Fruit fly (Drosophila melanogaster) whole organism, embryonic: ENCODE data around the gene BNIP3.

ENCODE experiments used
- CG1024 ChIP-seq: fragments of 200-800 bp; sonication (Bioruptor generic); IDR thresholded peaks from 2 replicates; pipeline ENCODE4 v1.3.6; 2022; ENCODE audit warnings: missing biosample characterization, missing genetic modification characterization
- CG10462 ChIP-seq: fragments of 200-800 bp; sonication (Bioruptor generic); optimal IDR thresholded peaks from 2 replicates; lab custom pipeline; 2016; ENCODE audit warnings: missing biosample characterization, missing genetic modification characterization
- CG12299 ChIP-seq: fragments of 200-800 bp; sonication (Bioruptor generic); optimal IDR thresholded peaks from 2 replicates; lab custom pipeline; 2018; ENCODE audit warnings: missing biosample characterization, mild to moderate bottlenecking, missing genetic modification characterization
- CG12942 ChIP-seq: fragments of 200-800 bp; sonication (Bioruptor generic); optimal IDR thresholded peaks from 3 replicates; lab custom pipeline; 2016; ENCODE audit warnings: missing biosample characterization, missing genetic modification characterization
- CG15514 ChIP-seq: fragments of 200-800 bp; sonication (Bioruptor generic); optimal IDR thresholded peaks from 3 replicates; lab custom pipeline; 2017; ENCODE audit warnings: missing biosample characterization, missing genetic modification characterization, mild to moderate bottlenecking, moderate library complexity, missing genetic modification reagents
- CG17186 ChIP-seq: fragments of 200-800 bp; sonication (Bioruptor generic); optimal IDR thresholded peaks from 3 replicates; lab custom pipeline; 2017; ENCODE audit warnings: missing biosample characterization, missing genetic modification reagents, missing genetic modification characterization
- CG17568 ChIP-seq: fragments of 200-800 bp; sonication (Bioruptor generic); optimal IDR thresholded peaks from 2 replicates; lab custom pipeline; 2018; ENCODE audit warnings: missing biosample characterization, mild to moderate bottlenecking, missing genetic modification characterization, moderate library complexity
- CG18011 ChIP-seq: fragments of 200-800 bp; sonication (Bioruptor generic); optimal IDR thresholded peaks from 2 replicates; lab custom pipeline; 2017; ENCODE audit warnings: missing biosample characterization, missing genetic modification characterization, mild to moderate bottlenecking, moderate library complexity, missing genotype
- CG1832 ChIP-seq: fragments of 200-800 bp; sonication (Bioruptor generic); optimal IDR thresholded peaks from 2 replicates; lab custom pipeline; 2017; ENCODE audit warnings: missing biosample characterization, mild to moderate bottlenecking, missing genetic modification characterization, inconsistent platforms
- CG18599 ChIP-seq: fragments of 200-800 bp; sonication (Bioruptor generic); optimal IDR thresholded peaks from 3 replicates; lab custom pipeline; 2017; ENCODE audit warnings: missing biosample characterization, missing genetic modification characterization, mild to moderate bottlenecking, moderate library complexity, missing genetic modification reagents
- CG2875 ChIP-seq: fragments of 200-800 bp; sonication (Bioruptor generic); optimal IDR thresholded peaks from 2 replicates; lab custom pipeline; 2017; ENCODE audit warnings: missing biosample characterization, mild to moderate bottlenecking, missing genetic modification characterization, missing genetic modification reagents
- CG3065 ChIP-seq: fragments of 200-800 bp; sonication (Bioruptor generic); optimal IDR thresholded peaks from 2 replicates; lab custom pipeline; 2016; ENCODE audit warnings: missing biosample characterization, missing genetic modification characterization
- CG31365 ChIP-seq: fragments of 200-800 bp; sonication (Bioruptor generic); optimal IDR thresholded peaks from 2 replicates; lab custom pipeline; 2018; ENCODE audit warnings: missing biosample characterization, mild to moderate bottlenecking, missing genetic modification characterization
- CG32532 ChIP-seq: fragments of 200-800 bp; sonication (Bioruptor generic); IDR thresholded peaks from 2 replicates; pipeline ENCODE4 v1.3.6; 2022; ENCODE audit warnings: missing biosample characterization, missing genetic modification characterization
- CG3838 ChIP-seq: fragments of 200-800 bp; sonication (Bioruptor generic); optimal IDR thresholded peaks from 3 replicates; lab custom pipeline; 2016; ENCODE audit warnings: missing biosample characterization, missing genetic modification characterization
- CG4360 ChIP-seq: fragments of 200-800 bp; sonication (Bioruptor generic); IDR thresholded peaks from 2 replicates; pipeline ENCODE4 v1.3.6; 2022; ENCODE audit warnings: missing biosample characterization, missing genetic modification characterization
- CG7786 ChIP-seq: fragments of 200-800 bp; sonication (Bioruptor generic); optimal IDR thresholded peaks from 2 replicates; lab custom pipeline; 2016; ENCODE audit warnings: missing biosample characterization, missing genetic modification characterization
- CG9215 ChIP-seq: fragments of 200-800 bp; sonication (Bioruptor generic); IDR thresholded peaks from 2 replicates; pipeline ENCODE4 v1.3.6; 2022; ENCODE audit warnings: missing biosample characterization, missing genetic modification characterization
- Doc3 ChIP-seq: fragments of 200-800 bp; sonication (Bioruptor generic); IDR thresholded peaks from 3 replicates; pipeline ENCODE4 v1.3.6; 2022; ENCODE audit warnings: missing biosample characterization, missing genetic modification characterization; ENCODE audit not compliant: partially characterized antibody
- Ets97D ChIP-seq: fragments of 200-800 bp; sonication (Bioruptor generic); optimal IDR thresholded peaks from 3 replicates; lab custom pipeline; 2016; ENCODE audit warnings: missing biosample characterization, missing genetic modification characterization
- H15 ChIP-seq: fragments of 200-800 bp; sonication (Bioruptor generic); IDR thresholded peaks from 3 replicates; pipeline ENCODE4 v1.3.6; 2022; ENCODE audit warnings: missing biosample characterization, missing genetic modification characterization
- HLH3B ChIP-seq: fragments of 200-800 bp; sonication (Bioruptor generic); IDR thresholded peaks from 2 replicates; pipeline ENCODE4 v1.3.6; 2022; ENCODE audit warnings: missing biosample characterization, missing genetic modification characterization
- Jarid2 ChIP-seq: fragments of 200-800 bp; sonication (Bioruptor generic); optimal IDR thresholded peaks from 3 replicates; lab custom pipeline; 2017; ENCODE audit warnings: mild to moderate bottlenecking, missing biosample characterization, missing genetic modification reagents, missing genetic modification characterization
- Mrtf ChIP-seq: fragments of 200-800 bp; sonication (Bioruptor generic); IDR thresholded peaks from 3 replicates; pipeline ENCODE4 v1.3.6; 2022; ENCODE audit warnings: missing biosample characterization, missing genetic modification characterization
- NC2α ChIP-seq: fragments of 200-800 bp; sonication (Bioruptor generic); optimal IDR thresholded peaks from 2 replicates; lab custom pipeline; 2016; ENCODE audit warnings: missing biosample characterization, missing genetic modification characterization
- Oli ChIP-seq: fragments of 200-800 bp; sonication (Bioruptor generic); optimal IDR thresholded peaks from 2 replicates; lab custom pipeline; 2018; ENCODE audit warnings: missing biosample characterization, mild to moderate bottlenecking, missing genetic modification characterization, moderate library complexity
- TFAM ChIP-seq: fragments of 200-800 bp; sonication (Bioruptor generic); optimal IDR thresholded peaks from 2 replicates; lab custom pipeline; 2017; ENCODE audit warnings: missing biosample characterization, missing genetic modification characterization, inconsistent platforms
- ato ChIP-seq: fragments of 200-800 bp; sonication (Bioruptor generic); IDR thresholded peaks from 2 replicates; pipeline ENCODE4 v1.3.6; 2022; ENCODE audit warnings: missing biosample characterization, missing genetic modification characterization; ENCODE audit not compliant: partially characterized antibody
- bowl ChIP-seq: fragments of 200-800 bp; sonication (Bioruptor generic); IDR thresholded peaks from 2 replicates; pipeline ENCODE4 v1.3.6; 2022; ENCODE audit warnings: missing biosample characterization, missing genetic modification characterization
- crc ChIP-seq: fragments of 200-800 bp; sonication (Bioruptor generic); optimal IDR thresholded peaks from 2 replicates; lab custom pipeline; 2016; ENCODE audit warnings: missing biosample characterization, missing genetic modification characterization
- croc ChIP-seq: fragments of 200-800 bp; sonication (Bioruptor generic); conservative IDR thresholded peaks from 3 replicates; pipeline ENCODE4 v1.3.6; 2022; ENCODE audit warnings: missing biosample characterization, missing genetic modification characterization
- dmrt99B ChIP-seq: fragments of 200-800 bp; sonication (Bioruptor generic); optimal IDR thresholded peaks from 2 replicates; lab custom pipeline; 2018; ENCODE audit warnings: missing biosample characterization, mild to moderate bottlenecking, missing genetic modification characterization, moderate library complexity
- emc ChIP-seq: fragments of 200-800 bp; sonication (Bioruptor generic); optimal IDR thresholded peaks from 2 replicates; lab custom pipeline; 2016; ENCODE audit warnings: missing biosample characterization, missing genetic modification characterization
- fd96Cb ChIP-seq: fragments of 200-800 bp; sonication (Bioruptor generic); optimal IDR thresholded peaks from 2 replicates; lab custom pipeline; 2018; ENCODE audit warnings: missing biosample characterization, mild to moderate bottlenecking, missing genetic modification characterization, moderate library complexity
- hkb ChIP-seq, 2 experiments: fragments of 200-800 bp in 1 of 2; fragments of >200 bp in 1 of 2; sonication (Bioruptor generic) in 1 of 2; IDR thresholded peaks in 1 of 2; optimal IDR thresholded peaks in 1 of 2; 2 replicates each; pipeline versions ENCODE4 v1.3.6 to Lab custom; 2017 to 2022; ENCODE audit warnings: missing biosample characterization in 1 of 2, missing genetic modification characterization in 1 of 2
- maf-S ChIP-seq: fragments of 200-800 bp; sonication (Bioruptor generic); optimal IDR thresholded peaks from 2 replicates; lab custom pipeline; 2016; ENCODE audit warnings: missing biosample characterization, missing genetic modification characterization
- nerfin-2 ChIP-seq: fragments of 200-800 bp; sonication (Bioruptor generic); IDR thresholded peaks from 2 replicates; pipeline ENCODE4 v1.3.6; 2022; ENCODE audit warnings: missing biosample characterization, missing genetic modification characterization; ENCODE audit not compliant: partially characterized antibody
- nom ChIP-seq: fragments of 200-800 bp; sonication (Bioruptor generic); optimal IDR thresholded peaks from 2 replicates; lab custom pipeline; 2017; ENCODE audit warnings: missing biosample characterization, missing genetic modification characterization, mild to moderate bottlenecking, moderate library complexity, missing genetic modification reagents
- pan ChIP-seq, 4 experiments: fragments of >200 bp in 3 of 4; fragments of 200-800 bp in 1 of 4; sonication (Bioruptor generic) in 1 of 4; optimal IDR thresholded peaks in 3 of 4; IDR thresholded peaks in 1 of 4; 2 replicates each; pipeline versions ENCODE4 v1.3.6 to Lab custom; 2017 to 2022; ENCODE audit warnings: missing biosample characterization in 2 of 4, missing genetic modification characterization in 2 of 4, mixed read lengths in 1 of 4
- phol ChIP-seq: fragments of 200-800 bp; sonication (Bioruptor generic); optimal IDR thresholded peaks from 3 replicates; lab custom pipeline; 2018; ENCODE audit warnings: missing biosample characterization, mild to moderate bottlenecking, missing genetic modification characterization, moderate library complexity
- pum ChIP-seq: fragments of 200-800 bp; sonication (Bioruptor generic); optimal IDR thresholded peaks from 2 replicates; lab custom pipeline; 2016; ENCODE audit warnings: missing biosample characterization, missing genetic modification characterization
- pzg ChIP-seq: fragments of 200-800 bp; sonication (Bioruptor generic); optimal IDR thresholded peaks from 3 replicates; lab custom pipeline; 2018; ENCODE audit warnings: missing biosample characterization, mild to moderate bottlenecking, missing genetic modification characterization, moderate library complexity
- rib ChIP-seq: fragments of 200-800 bp; sonication (Bioruptor generic); IDR thresholded peaks from 2 replicates; pipeline ENCODE4 v1.3.6; 2022; ENCODE audit warnings: missing biosample characterization, missing genetic modification characterization
- scrt ChIP-seq: fragments of 200-800 bp; sonication (Bioruptor generic); optimal IDR thresholded peaks from 2 replicates; lab custom pipeline; 2018; ENCODE audit warnings: missing biosample characterization, mild to moderate bottlenecking, missing genetic modification characterization, moderate library complexity
- slbo ChIP-seq: fragments of 200-800 bp; sonication (Bioruptor generic); IDR thresholded peaks from 2 replicates; pipeline ENCODE4 v1.3.6; 2022; ENCODE audit warnings: missing biosample characterization, missing genetic modification characterization
- tio ChIP-seq: fragments of 200-800 bp; sonication (Bioruptor generic); optimal IDR thresholded peaks from 2 replicates; lab custom pipeline; 2017; ENCODE audit warnings: missing biosample characterization, missing genetic modification characterization, inconsistent platforms
- vvl ChIP-seq: fragments of 200-800 bp; sonication (Bioruptor generic); IDR thresholded peaks from 2 replicates; pipeline ENCODE4 v1.3.6; 2022; ENCODE audit warnings: missing biosample characterization, missing genetic modification characterization

BNIP3 gene

DNA sequence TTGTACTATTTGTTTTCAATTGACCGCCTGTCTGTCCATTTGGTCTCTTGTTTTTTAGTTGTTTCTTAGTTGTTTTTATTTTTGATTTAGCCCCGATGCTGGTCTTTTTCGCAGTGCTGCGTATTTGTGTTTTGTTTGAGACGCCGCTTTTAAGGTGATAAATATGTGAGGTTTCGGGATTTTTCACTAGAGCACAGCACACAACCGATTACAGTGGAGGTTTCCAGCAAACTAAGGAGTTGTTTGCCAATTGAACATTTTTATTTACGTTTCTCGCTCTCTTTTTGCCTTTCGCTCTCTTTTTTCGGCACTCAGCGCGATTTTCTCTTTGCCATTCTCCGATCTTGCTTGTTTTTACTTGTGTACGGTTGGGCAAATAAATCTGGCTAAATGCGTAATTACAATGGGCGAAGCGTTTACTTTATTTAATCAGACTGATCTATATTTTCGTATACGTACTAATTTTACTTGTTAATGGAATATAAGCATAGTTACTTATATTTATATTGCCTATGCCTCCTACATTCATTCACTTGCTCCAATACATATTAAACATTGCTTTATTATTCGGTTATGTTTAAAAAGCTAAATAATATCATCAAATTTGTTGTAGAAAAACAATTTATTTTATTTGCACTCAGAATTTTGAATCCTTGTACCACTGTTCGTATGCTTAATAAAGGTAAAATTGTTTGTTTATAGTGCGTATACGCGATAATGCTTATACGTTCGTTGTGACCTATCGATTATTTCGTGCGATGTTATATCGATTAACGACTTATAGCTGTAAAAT, 21.2 kb upstream of the BNIP3 start, which contains the start of gene Rcd2 (continued):
- peak; percentile 86; the same call in 2 of the 3 replicates for TF ChIP-seq Doc3 (GFP tag; lab: Robert Waterston, UW)
- TF ChIP-seq ato (GFP tag; lab: Robert Waterston, UW): peak; percentile 79
- peak; percentile 92 for TF ChIP-seq Jarid2 (GFP tag; lab: Kevin White, UChicago)
- no peak for TF ChIP-seq CG1024 (GFP tag; lab: Robert Waterston, UW)
- TF ChIP-seq CG1832 (GFP tag; lab: Kevin White, UChicago): no peak
- TF ChIP-seq maf-S: peak; percentile 55
- peak; percentile 60 for TF ChIP-seq Ets97D (GFP tag; lab: Kevin White, UChicago)
- peak; percentile 85 for TF ChIP-seq CG17568 (GFP tag; lab: Kevin White, UChicago)
- peak; percentile 83 for TF ChIP-seq scrt (GFP tag; lab: Kevin White, UChicago)
- TF ChIP-seq tio (GFP tag; lab: Kevin White, UChicago): no peak
- TF ChIP-seq phol (tag; lab: Kevin White, UChicago): peak; percentile 66
- TF ChIP-seq HLH3B (GFP tag; lab: Robert Waterston, UW): peak; percentile 58; the same call in 1 of the 2 replicates
- TF ChIP-seq Oli (tag; lab: Kevin White, UChicago): peak; percentile 80
- TF ChIP-seq CG4360 (GFP tag; lab: Robert Waterston, UW): no peak
- TF ChIP-seq rib (GFP tag; lab: Robert Waterston, UW): no peak; the same call in none of the 2 replicates
- no peak for TF ChIP-seq bowl (GFP tag; lab: Robert Waterston, UW)
- TF ChIP-seq fd96Cb (tag; lab: Kevin White, UChicago): peak; percentile 70
- TF ChIP-seq CG9215 (GFP tag; lab: Robert Waterston, UW): peak; percentile 75; the same call in 1 of the 2 replicates
- TF ChIP-seq CG15514 (GFP tag; lab: Kevin White, UChicago): peak; percentile 79
- TF ChIP-seq CG18599 (GFP tag; lab: Kevin White, UChicago): peak; percentile 91
- peak; percentile 85 for TF ChIP-seq CG12299 (tag; lab: Kevin White, UChicago)
- TF ChIP-seq nom (GFP tag; lab: Kevin White, UChicago): peak; percentile 44
- TF ChIP-seq croc (GFP tag; lab: Robert Waterston, UW): no peak
- peak; percentile 34 for TF ChIP-seq TFAM
- peak; percentile 93 for TF ChIP-seq CG32532 (GFP tag; lab: Robert Waterston, UW)
- peak; percentile 57 for TF ChIP-seq pzg (GFP tag; lab: Kevin White, UChicago)
- TF ChIP-seq dmrt99B (tag; lab: Kevin White, UChicago): peak; percentile 90
- TF ChIP-seq NC2α (GFP tag; lab: Kevin White, UChicago): no peak
- peak; percentile 41 for TF ChIP-seq pum (GFP tag; lab: Kevin White, UChicago)
- no peak for TF ChIP-seq hkb (optimal IDR thresholded peaks at IDR 0.05; lab: Kevin White, UChicago)
- TF ChIP-seq hkb (GFP tag; IDR thresholded peaks at IDR 0.05; lab: Robert Waterston, UW): peak; percentile 89
- peak; percentile 46 for TF ChIP-seq CG2875 (GFP tag; lab: Kevin White, UChicago)
- peak; percentile 57 for TF ChIP-seq emc (GFP tag; lab: Kevin White, UChicago)
- peak; percentile 62; the same call in 2 of the 3 replicates for TF ChIP-seq H15
- peak; percentile 85 for TF ChIP-seq CG3838 (GFP tag; lab: Kevin White, UChicago)
- no peak for TF ChIP-seq pan (optimal IDR thresholded peaks at IDR 0.05; lab: Kevin White, UChicago)
- TF ChIP-seq pan (GFP tag; optimal IDR thresholded peaks at IDR 0.05 in 1 of 2, IDR thresholded peaks at IDR 0.05 in 1 of 2): peak in 1 of 2 experiments; percentile 87
- peak; percentile 85 for TF ChIP-seq vvl (GFP tag; lab: Robert Waterston, UW)
- TF ChIP-seq CG10462 (GFP tag; lab: Kevin White, UChicago): peak; percentile 12
- peak; percentile 7 for TF ChIP-seq CG17186
- peak; percentile 51 for TF ChIP-seq CG12942 (GFP tag; lab: Kevin White, UChicago)
- TF ChIP-seq Mrtf: peak; percentile 57; the same call in 1 of the 3 replicates
- no peak for TF ChIP-seq CG3065 (GFP tag; lab: Kevin White, UChicago)
- peak; percentile 50 for TF ChIP-seq CG18011 (GFP tag; lab: Kevin White, UChicago)
- peak; percentile 77 for TF ChIP-seq nerfin-2
- peak; percentile 44 for TF ChIP-seq crc (GFP tag; lab: Kevin White, UChicago)
- peak; percentile 76 for TF ChIP-seq slbo (GFP tag; lab: Robert Waterston, UW)
- TF ChIP-seq CG31365 (tag; lab: Kevin White, UChicago): peak; percentile 28
- TF ChIP-seq CG7786 (GFP tag; lab: Kevin White, UChicago): peak; percentile 62
